Fruit fly (Drosophila melanogaster) whole organism, embryonic: Measurements from ENCODE around the gene CG6236.

Experiments used
- Atf6 ChIP-seq: fragments of 200-800 bp; sonication (Bioruptor generic); IDR thresholded peaks from 2 replicates; pipeline ENCODE4 v1.3.6; 2022; ENCODE audit warnings: missing biosample characterization, missing genetic modification characterization
- B-H2 ChIP-seq: fragments of 200-800 bp; sonication (Bioruptor generic); optimal IDR thresholded peaks from 2 replicates; lab custom pipeline; 2018; ENCODE audit warnings: missing biosample characterization, mild to moderate bottlenecking, missing genetic modification characterization
- Bgb ChIP-seq: fragments of 200-800 bp; sonication (Bioruptor generic); IDR thresholded peaks from 2 replicates; pipeline ENCODE4 v1.3.6; 2022; ENCODE audit warnings: missing biosample characterization, missing genetic modification characterization; ENCODE audit not compliant: partially characterized antibody
- CG10267 ChIP-seq: fragments of 200-800 bp; sonication (Bioruptor generic); optimal IDR thresholded peaks from 2 replicates; lab custom pipeline; 2018; ENCODE audit warnings: missing biosample characterization, mild to moderate bottlenecking, missing genetic modification characterization, moderate library complexity
- CG10431 ChIP-seq: fragments of 200-800 bp; sonication (Bioruptor generic); optimal IDR thresholded peaks from 3 replicates; lab custom pipeline; 2018; ENCODE audit warnings: missing biosample characterization, mild to moderate bottlenecking, missing genetic modification characterization
- CG10543 ChIP-seq: fragments of 200-800 bp; sonication (Bioruptor generic); optimal IDR thresholded peaks from 3 replicates; lab custom pipeline; 2017; ENCODE audit warnings: missing biosample characterization, mild to moderate bottlenecking, missing genetic modification characterization, moderate library complexity
- CG11093 ChIP-seq: fragments of 200-800 bp; sonication (Bioruptor generic); IDR thresholded peaks from 3 replicates; pipeline ENCODE4 v1.3.6; 2022; ENCODE audit warnings: missing biosample characterization, missing genetic modification characterization
- CG12769 ChIP-seq: fragments of 200-800 bp; sonication (Bioruptor generic); optimal IDR thresholded peaks from 2 replicates; lab custom pipeline; 2019; ENCODE audit warnings: missing biosample characterization, mild to moderate bottlenecking, missing genetic modification characterization, moderate library complexity
- CG13287 ChIP-seq: fragments of 200-800 bp; sonication (Bioruptor generic); IDR thresholded peaks from 2 replicates; pipeline ENCODE4 v1.3.6; 2022; ENCODE audit warnings: missing biosample characterization, missing genetic modification characterization; ENCODE audit not compliant: partially characterized antibody
- CG15011 ChIP-seq: fragments of 200-800 bp; sonication (Bioruptor generic); optimal IDR thresholded peaks from 3 replicates; lab custom pipeline; 2018; ENCODE audit warnings: missing biosample characterization, mild to moderate bottlenecking, missing genetic modification characterization
- CG15479 ChIP-seq: fragments of 200-800 bp; sonication (Bioruptor generic); optimal IDR thresholded peaks from 3 replicates; lab custom pipeline; 2019; ENCODE audit warnings: missing biosample characterization, mild to moderate bottlenecking, missing genetic modification characterization, moderate library complexity
- CG1603 ChIP-seq: fragments of 200-800 bp; sonication (Bioruptor generic); optimal IDR thresholded peaks from 2 replicates; lab custom pipeline; 2019; ENCODE audit warnings: missing biosample characterization, mild to moderate bottlenecking, missing genetic modification characterization, moderate library complexity
- CG2120 ChIP-seq: fragments of 200-800 bp; sonication (Bioruptor generic); optimal IDR thresholded peaks from 3 replicates; lab custom pipeline; 2016; ENCODE audit warnings: missing biosample characterization, missing genetic modification characterization
- CG2129 ChIP-seq: fragments of 200-800 bp; sonication (Bioruptor generic); IDR thresholded peaks from 2 replicates; pipeline ENCODE4 v1.3.6; 2022; ENCODE audit warnings: missing biosample characterization, missing genetic modification characterization; ENCODE audit not compliant: partially characterized antibody
- CG2202 ChIP-seq: fragments of 200-800 bp; sonication (Bioruptor generic); optimal IDR thresholded peaks from 2 replicates; lab custom pipeline; 2018; ENCODE audit warnings: missing biosample characterization, mild to moderate bottlenecking, missing genetic modification characterization
- CG3065 ChIP-seq: fragments of 200-800 bp; sonication (Bioruptor generic); optimal IDR thresholded peaks from 2 replicates; lab custom pipeline; 2016; ENCODE audit warnings: missing biosample characterization, missing genetic modification characterization
- CG32772 ChIP-seq: fragments of 200-800 bp; sonication (Bioruptor generic); IDR thresholded peaks from 2 replicates; pipeline ENCODE4 v1.3.6; 2022; ENCODE audit warnings: missing biosample characterization, missing genetic modification characterization
- CG34422 ChIP-seq: fragments of 200-800 bp; sonication (Bioruptor generic); IDR thresholded peaks from 3 replicates; pipeline ENCODE4 v1.3.6; 2022; ENCODE audit warnings: missing biosample characterization, missing genetic modification characterization
- CG4617 ChIP-seq: fragments of 200-800 bp; sonication (Bioruptor generic); optimal IDR thresholded peaks from 3 replicates; lab custom pipeline; 2016; ENCODE audit warnings: missing biosample characterization, missing genetic modification characterization, borderline replicate concordance
- CG6765 ChIP-seq: fragments of 200-800 bp; sonication (Bioruptor generic); optimal IDR thresholded peaks from 3 replicates; lab custom pipeline; 2017; ENCODE audit warnings: missing biosample characterization, mild to moderate bottlenecking, missing genetic modification characterization
- CG9437 ChIP-seq: fragments of 200-800 bp; sonication (Bioruptor generic); optimal IDR thresholded peaks from 2 replicates; lab custom pipeline; 2018; ENCODE audit warnings: missing biosample characterization, mild to moderate bottlenecking, missing genetic modification characterization
- CG9797 ChIP-seq: fragments of 200-800 bp; sonication (Bioruptor generic); optimal IDR thresholded peaks from 3 replicates; lab custom pipeline; 2018; ENCODE audit warnings: missing biosample characterization, mild to moderate bottlenecking, missing genetic modification characterization
- Dll ChIP-seq: fragments of 200-800 bp; sonication (Bioruptor generic); IDR thresholded peaks from 4 replicates; pipeline ENCODE4 v1.3.6; 2022; ENCODE audit warnings: missing biosample characterization, missing genetic modification characterization; ENCODE audit not compliant: partially characterized antibody
- Doc3 ChIP-seq: fragments of 200-800 bp; sonication (Bioruptor generic); IDR thresholded peaks from 3 replicates; pipeline ENCODE4 v1.3.6; 2022; ENCODE audit warnings: missing biosample characterization, missing genetic modification characterization; ENCODE audit not compliant: partially characterized antibody
- Dp ChIP-seq: fragments of 200-800 bp; sonication (Bioruptor generic); optimal IDR thresholded peaks from 2 replicates; lab custom pipeline; 2018; ENCODE audit warnings: missing biosample characterization, mild to moderate bottlenecking, missing genetic modification characterization, moderate library complexity
- E2f2 ChIP-seq: fragments of 200-800 bp; sonication (Bioruptor generic); IDR thresholded peaks from 2 replicates; pipeline ENCODE4 v1.3.6; 2022; ENCODE audit warnings: missing biosample characterization, missing genetic modification characterization
- MESR4 ChIP-seq: fragments of 200-800 bp; sonication (Bioruptor generic); optimal IDR thresholded peaks from 2 replicates; lab custom pipeline; 2018; ENCODE audit warnings: missing biosample characterization, mild to moderate bottlenecking, missing genetic modification characterization, moderate library complexity
- MTF-1 ChIP-seq: fragments of 200-800 bp; sonication (Bioruptor generic); optimal IDR thresholded peaks from 2 replicates; lab custom pipeline; 2018; ENCODE audit warnings: missing biosample characterization, mild to moderate bottlenecking, missing genetic modification characterization, borderline replicate concordance
- Med ChIP-seq: fragments of 200-800 bp; sonication (Bioruptor generic); peaks from one replicate; lab custom pipeline; 2016; ENCODE audit warnings: missing biosample characterization, missing genetic modification characterization, mild to moderate bottlenecking, inconsistent platforms, moderate library complexity
- Scr ChIP-seq: fragments of 200-800 bp; sonication (Bioruptor generic); IDR thresholded peaks from 2 replicates; pipeline ENCODE4 v1.3.6; 2022; ENCODE audit warnings: missing biosample characterization, missing genetic modification characterization; ENCODE audit not compliant: partially characterized antibody
- Sin3A ChIP-seq: fragments of >200 bp; optimal IDR thresholded peaks from 2 replicates; lab custom pipeline; 2018
- Sry-δ ChIP-seq: fragments of 200-800 bp; sonication (Bioruptor generic); optimal IDR thresholded peaks from 2 replicates; lab custom pipeline; 2016; ENCODE audit warnings: missing biosample characterization, missing genetic modification characterization
- al ChIP-seq: fragments of 200-800 bp; sonication (Bioruptor generic); IDR thresholded peaks from 2 replicates; pipeline ENCODE4 v1.3.6; 2022; ENCODE audit warnings: missing biosample characterization, missing genetic modification characterization
- ato ChIP-seq: fragments of 200-800 bp; sonication (Bioruptor generic); IDR thresholded peaks from 2 replicates; pipeline ENCODE4 v1.3.6; 2022; ENCODE audit warnings: missing biosample characterization, missing genetic modification characterization; ENCODE audit not compliant: partially characterized antibody
- cas ChIP-seq: fragments of 200-800 bp; sonication (Bioruptor generic); IDR thresholded peaks from 2 replicates; pipeline ENCODE4 v1.3.6; 2022; ENCODE audit warnings: missing biosample characterization, missing genetic modification characterization
- crp ChIP-seq, 2 experiments: fragments of 200-800 bp; sonication (Bioruptor generic); optimal IDR thresholded peaks; 2 replicates in 1 of 2; 3 replicates in 1 of 2; lab custom pipeline; 2017; ENCODE audit warnings: missing biosample characterization in 2 of 2, missing genetic modification characterization in 2 of 2, mild to moderate bottlenecking in 1 of 2, moderate library complexity in 1 of 2
- dmrt99B ChIP-seq: fragments of 200-800 bp; sonication (Bioruptor generic); optimal IDR thresholded peaks from 2 replicates; lab custom pipeline; 2018; ENCODE audit warnings: missing biosample characterization, mild to moderate bottlenecking, missing genetic modification characterization, moderate library complexity
- fd3F ChIP-seq: fragments of 200-800 bp; sonication (Bioruptor generic); optimal IDR thresholded peaks from 2 replicates; lab custom pipeline; 2018; ENCODE audit warnings: missing biosample characterization, mild to moderate bottlenecking, missing genetic modification characterization, moderate library complexity
- gcm2 ChIP-seq: fragments of 200-800 bp; sonication (Bioruptor generic); optimal IDR thresholded peaks from 2 replicates; lab custom pipeline; 2016; ENCODE audit warnings: missing biosample characterization, missing genetic modification characterization
- hbn ChIP-seq: fragments of 200-800 bp; sonication (Bioruptor generic); IDR thresholded peaks from 2 replicates; pipeline ENCODE4 v1.3.6; 2022; ENCODE audit warnings: missing biosample characterization, missing genetic modification characterization; ENCODE audit not compliant: partially characterized antibody
- knrl ChIP-seq: fragments of 200-800 bp; sonication (Bioruptor generic); IDR thresholded peaks from 3 replicates; pipeline ENCODE4 v1.3.6; 2022; ENCODE audit warnings: missing biosample characterization, missing genetic modification characterization; ENCODE audit not compliant: partially characterized antibody
- slp2 ChIP-seq: fragments of 200-800 bp; sonication (Bioruptor generic); optimal IDR thresholded peaks from 2 replicates; lab custom pipeline; 2016; ENCODE audit warnings: missing biosample characterization, missing genetic modification characterization
- stwl ChIP-seq: fragments of 200-800 bp; sonication (Bioruptor generic); optimal IDR thresholded peaks from 3 replicates; lab custom pipeline; 2018; ENCODE audit warnings: missing biosample characterization, mild to moderate bottlenecking, missing genetic modification characterization, moderate library complexity
- tgo ChIP-seq: fragments of 200-800 bp; sonication (Bioruptor generic); IDR thresholded peaks from 3 replicates; pipeline ENCODE4 v1.3.6; 2022; ENCODE audit warnings: missing biosample characterization, missing genetic modification characterization
- tna ChIP-seq: fragments of 200-800 bp; sonication (Bioruptor generic); IDR thresholded peaks from 2 replicates; pipeline ENCODE4 v1.3.6; 2022; ENCODE audit warnings: missing biosample characterization, missing genetic modification characterization; ENCODE audit not compliant: partially characterized antibody
- trh ChIP-seq: fragments of 200-800 bp; sonication (Bioruptor generic); optimal IDR thresholded peaks from 2 replicates; lab custom pipeline; 2016; ENCODE audit warnings: missing biosample characterization, missing genetic modification characterization
- usp ChIP-seq: fragments of >200 bp; optimal IDR thresholded peaks from 2 replicates; lab custom pipeline; 2017; ENCODE audit warnings: missing biosample characterization, missing genetic modification characterization
- vfl ChIP-seq: fragments of 200-800 bp; sonication (Bioruptor generic); optimal IDR thresholded peaks from 2 replicates; lab custom pipeline; 2016; ENCODE audit warnings: missing biosample characterization, missing genetic modification characterization

Gene CG6236

DNA sequence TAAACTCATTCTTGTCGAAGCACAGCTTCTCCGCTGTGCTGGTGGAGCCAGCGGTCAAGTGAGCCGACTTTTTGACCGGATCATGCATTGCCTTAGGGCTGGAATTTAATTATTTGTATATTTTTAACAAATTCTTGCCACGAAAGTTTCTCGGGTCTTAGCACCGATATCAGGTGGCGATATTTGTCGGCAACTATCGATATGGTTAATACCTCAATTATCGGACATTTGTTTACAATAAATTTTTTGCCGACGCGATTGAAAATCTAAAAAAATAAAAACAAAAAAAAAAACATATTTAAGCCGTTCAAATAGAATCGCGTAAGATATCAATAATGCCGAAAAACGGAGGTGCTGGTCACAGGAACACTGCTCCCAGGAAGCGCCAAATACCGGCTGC, 33.4 kb upstream of the CG6236 start, which contains the start of the genes Cog2 and Trax (continued):
- TF ChIP-seq usp (GFP tag; lab: Kevin White, UChicago) (no peak), Med (GFP tag; lab: Kevin White, UChicago) (peak; percentile 73), Sry-δ (GFP tag; lab: Kevin White, UChicago) (peak; percentile 75), dmrt99B (tag; lab: Kevin White, UChicago) (no peak), tna (peak; percentile 78), trh (GFP tag; lab: Kevin White, UChicago) (no peak), CG9797 (peak; percentile 5), CG2129 (GFP tag; lab: Robert Waterston, UW) (peak; percentile 83), MESR4 (GFP tag; lab: Kevin White, UChicago) (peak; percentile 54), Dp (GFP tag; lab: Kevin White, UChicago) (peak; percentile 18), CG1603 (tag; lab: Kevin White, UChicago) (peak; percentile 7), CG2202 (tag; lab: Kevin White, UChicago) (no peak), Sin3A (peak; percentile 41), hbn (GFP tag; lab: Robert Waterston, UW) (peak; percentile 83), crp (GFP tag; optimal IDR thresholded peaks at IDR 0.05; lab: Kevin White, UChicago) (no peak), Dll (GFP tag; lab: Robert Waterston, UW) (peak; percentile 94), stwl (tag; lab: Kevin White, UChicago) (peak; percentile 39), CG13287 (GFP tag; lab: Robert Waterston, UW) (peak; percentile 95), Bgb (GFP tag; lab: Robert Waterston, UW) (peak; percentile 87), CG34422 (0 out of 3 replicates have a peak, but pooled peaks have one; percentile 9), Scr (peak; percentile 92), CG10267 (tag; lab: Kevin White, UChicago) (peak; percentile 60), E2f2 (peak; percentile 33; the same call in 1 of the 2 replicates), ato (GFP tag; lab: Robert Waterston, UW) (peak; percentile 70), CG4617 (peak; percentile 49), knrl (peak; percentile 77), Doc3 (GFP tag; lab: Robert Waterston, UW) (peak; percentile 94)

DNA sequence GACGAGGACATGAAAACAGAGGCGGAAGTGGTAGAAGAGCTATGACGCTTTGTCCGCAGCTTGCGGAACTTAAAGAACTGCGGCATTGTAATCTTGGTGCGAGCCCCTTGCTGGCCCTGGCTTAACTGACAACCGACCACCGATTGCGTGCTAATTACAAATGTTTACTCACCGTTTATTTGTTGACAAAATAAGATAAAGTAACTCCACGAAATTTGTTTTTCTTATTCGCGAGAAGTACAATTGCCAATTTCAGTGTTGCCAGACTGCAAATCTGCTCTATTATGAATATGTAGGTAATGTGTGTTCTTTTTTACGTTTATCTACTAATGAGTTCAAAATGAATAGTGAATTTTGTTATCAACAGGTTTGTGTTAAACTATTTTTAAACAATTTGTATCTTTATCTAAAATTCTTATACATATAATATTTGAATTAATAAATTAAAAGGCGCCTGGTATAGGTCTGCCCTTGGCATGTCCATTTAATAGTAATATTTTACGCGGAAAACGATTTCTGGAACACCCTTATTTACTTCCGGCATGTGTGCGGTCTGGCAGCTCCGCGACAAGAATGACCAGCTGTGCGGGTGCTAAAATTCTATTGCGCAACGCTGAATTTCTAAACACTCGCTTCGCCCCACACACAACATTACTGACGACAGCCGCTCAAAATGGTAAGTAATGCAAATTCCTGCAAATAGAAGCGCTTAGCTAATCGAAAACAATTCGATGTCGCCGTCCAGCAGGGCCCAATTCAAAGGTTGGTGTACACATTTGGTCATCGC, 28.8 kb upstream of the CG6236 start, which contains the start of the genes Atg4b and Hibch:
TSS of gene Atg4b (minus strand) at position 280 of the 787 bp plus-strand sequence.
TSS of gene Hibch (plus strand) at position 585 of the 787 bp plus-strand sequence.
- TF ChIP-seq tgo (GFP tag; lab: Robert Waterston, UW): peak; percentile 72
- peak; percentile 78 for TF ChIP-seq al (GFP tag; lab: Robert Waterston, UW)
- peak; percentile 62 for TF ChIP-seq CG32772 (GFP tag; lab: Robert Waterston, UW)
- TF ChIP-seq CG9437: peak; percentile 72
- peak; percentile 73; the same call in 2 of the 3 replicates for TF ChIP-seq CG11093 (GFP tag; lab: Robert Waterston, UW)
- TF ChIP-seq Dp (GFP tag; lab: Kevin White, UChicago): peak; percentile 5
- peak; percentile 46 for TF ChIP-seq CG10431
- TF ChIP-seq Atf6 (GFP tag; lab: Robert Waterston, UW): peak; percentile 83; the same call in 1 of the 2 replicates
- TF ChIP-seq slp2: no peak
- peak; percentile 53 for TF ChIP-seq CG3065 (GFP tag; lab: Kevin White, UChicago)
- TF ChIP-seq gcm2: peak; percentile 4
- TF ChIP-seq Bgb (GFP tag; lab: Robert Waterston, UW): no peak
- TF ChIP-seq CG10543 (GFP tag; lab: Kevin White, UChicago): peak; percentile 96
- peak; percentile 88 for TF ChIP-seq B-H2 (GFP tag; lab: Kevin White, UChicago)
- TF ChIP-seq CG12769 (tag; lab: Kevin White, UChicago): no peak
- peak; percentile 27 for TF ChIP-seq MTF-1
- no peak for TF ChIP-seq CG15011 (GFP tag; lab: Kevin White, UChicago)
- peak; percentile 77 for TF ChIP-seq CG2120 (GFP tag; lab: Kevin White, UChicago)
- peak; percentile 62 for TF ChIP-seq CG15479 (GFP tag; lab: Kevin White, UChicago)
- TF ChIP-seq cas: peak; percentile 69; the same call in 1 of the 2 replicates
- TF ChIP-seq fd3F (GFP tag; lab: Kevin White, UChicago): peak; percentile 79
- TF ChIP-seq vfl (GFP tag; lab: Kevin White, UChicago): peak; percentile 43
- peak; percentile 70 for TF ChIP-seq CG6765 (GFP tag; lab: Kevin White, UChicago)
